Fruit fly (Drosophila melanogaster) whole organism, prepupa: ENCODE measurements around the gene MME1.

Experiments used
- Blimp-1 ChIP-seq: fragments of 200-800 bp; sonication (Bioruptor generic); optimal IDR thresholded peaks from 3 replicates; lab custom pipeline; 2017; ENCODE audit warnings: missing biosample characterization, missing genetic modification characterization, mild to moderate bottlenecking, moderate library complexity, missing genetic modification reagents
- CG10631 ChIP-seq: fragments of 200-800 bp; sonication (Bioruptor generic); optimal IDR thresholded peaks from 2 replicates; lab custom pipeline; 2016; ENCODE audit warnings: missing biosample characterization, missing genetic modification characterization
- CG10669 ChIP-seq: fragments of 200-800 bp; sonication (Bioruptor generic); optimal IDR thresholded peaks from 3 replicates; lab custom pipeline; 2018; ENCODE audit warnings: missing biosample characterization, mild to moderate bottlenecking, missing genetic modification characterization, moderate library complexity
- CG11294 ChIP-seq: fragments of 200-800 bp; sonication (Bioruptor generic); IDR thresholded peaks from 2 replicates; pipeline ENCODE4 v1.3.6; 2022; ENCODE audit warnings: missing biosample characterization, missing genetic modification characterization
- CG15336 ChIP-seq: fragments of 200-800 bp; sonication (Bioruptor generic); IDR thresholded peaks from 2 replicates; pipeline ENCODE4 v1.3.6; 2022; ENCODE audit warnings: missing biosample characterization, missing genetic modification characterization
- CG1621 ChIP-seq: fragments of 200-800 bp; sonication (Bioruptor generic); optimal IDR thresholded peaks from 3 replicates; lab custom pipeline; 2018; ENCODE audit warnings: missing biosample characterization, mild to moderate bottlenecking, missing genetic modification characterization
- CG3032 ChIP-seq: fragments of 200-800 bp; optimal IDR thresholded peaks from 2 replicates; lab custom pipeline; 2019; ENCODE audit warnings: missing biosample characterization, mild to moderate bottlenecking, missing genetic modification characterization, moderate library complexity
- CG31627 ChIP-seq: fragments of 200-800 bp; sonication (Bioruptor generic); optimal IDR thresholded peaks from 3 replicates; lab custom pipeline; 2016; ENCODE audit warnings: missing biosample characterization, missing genetic modification characterization
- CG34406 ChIP-seq: fragments of 200-800 bp; sonication (Bioruptor generic); optimal IDR thresholded peaks from 3 replicates; lab custom pipeline; 2016; ENCODE audit warnings: missing biosample characterization, missing genetic modification characterization
- CG3919 ChIP-seq: fragments of 200-800 bp; sonication (Bioruptor generic); optimal IDR thresholded peaks from 3 replicates; lab custom pipeline; 2016; ENCODE audit warnings: missing biosample characterization, missing genetic modification characterization
- CG4318 ChIP-seq: fragments of 200-800 bp; sonication (Bioruptor generic); optimal IDR thresholded peaks from 3 replicates; lab custom pipeline; 2017; ENCODE audit warnings: missing biosample characterization, mild to moderate bottlenecking, missing genetic modification characterization
- CG6163 ChIP-seq: fragments of 200-800 bp; sonication (Bioruptor generic); IDR thresholded peaks from 3 replicates; pipeline ENCODE4 v1.3.6; 2022; ENCODE audit warnings: missing biosample characterization, missing genetic modification characterization
- CG6276 ChIP-seq: fragments of 200-800 bp; sonication (Bioruptor generic); optimal IDR thresholded peaks from 2 replicates; lab custom pipeline; 2017; ENCODE audit warnings: missing biosample characterization, mild to moderate bottlenecking, missing genetic modification characterization
- CG6792 ChIP-seq: fragments of 200-800 bp; sonication (Bioruptor generic); optimal IDR thresholded peaks from 3 replicates; lab custom pipeline; 2016; ENCODE audit warnings: missing biosample characterization, missing genetic modification characterization
- CG6808 ChIP-seq: fragments of 200-800 bp; sonication (Bioruptor generic); optimal IDR thresholded peaks from 3 replicates; lab custom pipeline; 2017; ENCODE audit warnings: missing biosample characterization, missing genetic modification characterization, mild to moderate bottlenecking, moderate library complexity, missing genetic modification reagents
- CG7368 ChIP-seq: fragments of 200-800 bp; sonication (Bioruptor generic); optimal IDR thresholded peaks from 3 replicates; lab custom pipeline; 2016; ENCODE audit warnings: missing biosample characterization, missing genetic modification characterization
- CG8119 ChIP-seq: fragments of 200-800 bp; sonication (Bioruptor generic); IDR thresholded peaks from 3 replicates; pipeline ENCODE4 v1.3.6; 2022; ENCODE audit warnings: missing biosample characterization, missing genetic modification characterization
- CG8319 ChIP-seq: fragments of 200-800 bp; sonication (Bioruptor generic); optimal IDR thresholded peaks from 3 replicates; lab custom pipeline; 2016; ENCODE audit warnings: missing biosample characterization, missing genetic modification characterization
- CG8632 ChIP-seq: fragments of 200-800 bp; sonication (Bioruptor generic); optimal IDR thresholded peaks from 3 replicates; lab custom pipeline; 2016; ENCODE audit warnings: missing biosample characterization, missing genetic modification characterization
- Eip75B ChIP-seq: fragments of 200-800 bp; sonication (Bioruptor generic); optimal IDR thresholded peaks from 3 replicates; lab custom pipeline; 2016; ENCODE audit warnings: missing biosample characterization, missing genetic modification characterization
- Eip78C ChIP-seq: fragments of 200-800 bp; sonication (Bioruptor generic); peaks from one replicate; lab custom pipeline; 2016; ENCODE audit warnings: missing biosample characterization, missing genetic modification characterization
- Eip93F ChIP-seq: fragments of 200-800 bp; sonication (Bioruptor generic); optimal IDR thresholded peaks from 2 replicates; lab custom pipeline; 2016; ENCODE audit warnings: missing biosample characterization, mild to moderate bottlenecking, missing genetic modification characterization
- Ets21C ChIP-seq: fragments of 200-800 bp; sonication (Bioruptor generic); optimal IDR thresholded peaks from 3 replicates; lab custom pipeline; 2016; ENCODE audit warnings: missing biosample characterization, missing genetic modification characterization
- Ets96B ChIP-seq: fragments of 200-800 bp; optimal IDR thresholded peaks from 2 replicates; lab custom pipeline; 2019; ENCODE audit warnings: missing biosample characterization, mild to moderate bottlenecking, missing genetic modification characterization, moderate library complexity
- Gug ChIP-seq: fragments of 200-800 bp; sonication (Bioruptor generic); IDR thresholded peaks from 2 replicates; pipeline ENCODE4 v1.3.6; 2022; ENCODE audit warnings: missing biosample characterization, missing genetic modification characterization
- Hr39 ChIP-seq: fragments of 200-800 bp; sonication (Bioruptor generic); optimal IDR thresholded peaks from 2 replicates; lab custom pipeline; 2016; ENCODE audit warnings: missing biosample characterization, missing genetic modification characterization
- Hr4 ChIP-seq: fragments of 200-800 bp; sonication (Bioruptor generic); optimal IDR thresholded peaks from 3 replicates; lab custom pipeline; 2016; ENCODE audit warnings: missing biosample characterization, missing genetic modification characterization
- Lpt ChIP-seq: fragments of 200-800 bp; sonication (Bioruptor generic); optimal IDR thresholded peaks from 3 replicates; lab custom pipeline; 2016; ENCODE audit warnings: missing biosample characterization, missing genetic modification characterization
- Met ChIP-seq: fragments of 200-800 bp; sonication (Bioruptor generic); optimal IDR thresholded peaks from 3 replicates; lab custom pipeline; 2016; ENCODE audit warnings: missing biosample characterization, missing genetic modification characterization
- OdsH ChIP-seq: fragments of 200-800 bp; sonication (Bioruptor generic); optimal IDR thresholded peaks from 3 replicates; lab custom pipeline; 2016; ENCODE audit warnings: missing biosample characterization, missing genetic modification characterization
- Smox ChIP-seq: fragments of 200-800 bp; sonication (Bioruptor generic); optimal IDR thresholded peaks from 3 replicates; lab custom pipeline; 2016; ENCODE audit warnings: missing biosample characterization, missing genetic modification characterization
- Sox102F ChIP-seq: fragments of 200-800 bp; sonication (Bioruptor generic); optimal IDR thresholded peaks from 2 replicates; lab custom pipeline; 2016; ENCODE audit warnings: missing biosample characterization, mild to moderate bottlenecking, missing genetic modification characterization
- Sox14 ChIP-seq: fragments of 200-800 bp; sonication (Bioruptor generic); optimal IDR thresholded peaks from 3 replicates; lab custom pipeline; 2016; ENCODE audit warnings: missing biosample characterization, missing genetic modification characterization
- Sox15 ChIP-seq: fragments of 200-800 bp; sonication (Bioruptor generic); optimal IDR thresholded peaks from 3 replicates; lab custom pipeline; 2016; ENCODE audit warnings: missing biosample characterization, missing genetic modification characterization
- achi ChIP-seq: fragments of 200-800 bp; sonication (Bioruptor generic); optimal IDR thresholded peaks from 3 replicates; lab custom pipeline; 2016; ENCODE audit warnings: missing biosample characterization, missing genetic modification characterization
- acj6 ChIP-seq: fragments of 200-800 bp; sonication (Bioruptor generic); optimal IDR thresholded peaks from 3 replicates; lab custom pipeline; 2016; ENCODE audit warnings: missing biosample characterization, missing genetic modification characterization
- cyc ChIP-seq: fragments of 200-800 bp; sonication (Bioruptor generic); optimal IDR thresholded peaks from 3 replicates; lab custom pipeline; 2016; ENCODE audit warnings: missing biosample characterization, missing genetic modification characterization
- dac ChIP-seq: fragments of 200-800 bp; sonication (Bioruptor generic); optimal IDR thresholded peaks from 2 replicates; lab custom pipeline; 2017; ENCODE audit warnings: missing biosample characterization, mild to moderate bottlenecking, missing genetic modification characterization
- dsx ChIP-seq: fragments of 200-800 bp; optimal IDR thresholded peaks from 3 replicates; lab custom pipeline; 2019; ENCODE audit warnings: missing biosample characterization, mild to moderate bottlenecking, missing genetic modification characterization, moderate library complexity; ENCODE audit not compliant: poor library complexity, severe bottlenecking
- fd59A ChIP-seq: fragments of 200-800 bp; sonication (Bioruptor generic); optimal IDR thresholded peaks from 2 replicates; lab custom pipeline; 2017; ENCODE audit warnings: missing biosample characterization, mild to moderate bottlenecking, missing genetic modification characterization, missing genetic modification reagents
- fd85E ChIP-seq: fragments of 200-800 bp; sonication (Bioruptor generic); optimal IDR thresholded peaks from 3 replicates; lab custom pipeline; 2016; ENCODE audit warnings: missing biosample characterization, missing genetic modification characterization
- fkh ChIP-seq: fragments of 200-800 bp; sonication (Bioruptor generic); optimal IDR thresholded peaks from 3 replicates; lab custom pipeline; 2017; ENCODE audit warnings: missing biosample characterization, mild to moderate bottlenecking, missing genetic modification characterization, moderate library complexity
- net ChIP-seq: fragments of 200-800 bp; sonication (Bioruptor generic); optimal IDR thresholded peaks from 3 replicates; lab custom pipeline; 2016; ENCODE audit warnings: missing biosample characterization, missing genetic modification characterization
- pdm3 ChIP-seq: fragments of 200-800 bp; sonication (Bioruptor generic); optimal IDR thresholded peaks from 3 replicates; lab custom pipeline; 2016; ENCODE audit warnings: missing biosample characterization, missing genetic modification characterization
- salr ChIP-seq, 2 experiments: fragments of 200-800 bp; sonication (Bioruptor generic); optimal IDR thresholded peaks; 3 replicates each; lab custom pipeline; 2016 to 2018; ENCODE audit warnings: missing biosample characterization in 2 of 2, missing genetic modification characterization in 2 of 2, mild to moderate bottlenecking in 1 of 2
- ss ChIP-seq, 2 experiments: fragments of 200-800 bp; sonication (Bioruptor generic); optimal IDR thresholded peaks; 2 replicates in 1 of 2; 3 replicates in 1 of 2; lab custom pipeline; 2017 to 2018; ENCODE audit warnings: mild to moderate bottlenecking in 2 of 2, missing biosample characterization in 2 of 2, missing genetic modification characterization in 2 of 2, moderate library complexity in 1 of 2
- svp ChIP-seq: fragments of 200-800 bp; sonication (Bioruptor generic); peaks from one replicate; lab custom pipeline; 2016; ENCODE audit warnings: missing biosample characterization, missing genetic modification characterization
- topi ChIP-seq: fragments of 200-800 bp; sonication (Bioruptor generic); optimal IDR thresholded peaks from 3 replicates; lab custom pipeline; 2016; ENCODE audit warnings: missing biosample characterization, missing genetic modification characterization

Gene MME1

dm6 chr2L:7026988-7027908 lies at the start of gene MME1, which contains the start of gene CG31908 (continued):
- no peak for TF ChIP-seq net (GFP tag; lab: Kevin White, UChicago)
- no peak for TF ChIP-seq fd59A
- peak; percentile 25 for TF ChIP-seq cyc (GFP tag; lab: Kevin White, UChicago)
- no peak for TF ChIP-seq dac (GFP tag; lab: Kevin White, UChicago)

- TF ChIP-seq CG15336 (GFP tag; lab: Robert Waterston, UW) (peak; percentile 78), CG6276 (GFP tag; lab: Kevin White, UChicago) (peak; percentile 67), CG6808 (GFP tag; lab: Kevin White, UChicago) (peak; percentile 65), Met (GFP tag; lab: Kevin White, UChicago) (no peak), CG31627 (GFP tag; lab: Kevin White, UChicago) (peak; percentile 11), CG10669 (GFP tag; lab: Kevin White, UChicago) (peak; percentile 64), Lpt (GFP tag; lab: Kevin White, UChicago) (peak; percentile 63), Blimp-1 (GFP tag; lab: Kevin White, UChicago) (no peak), Eip78C (GFP tag; lab: Kevin White, UChicago) (peak; percentile 91), CG3032 (tag; lab: Kevin White, UChicago) (peak; percentile 65), Hr39 (GFP tag; lab: Kevin White, UChicago) (peak; percentile 20), Smox (GFP tag; lab: Kevin White, UChicago) (peak; percentile 12), Gug (GFP tag; lab: Robert Waterston, UW) (peak; percentile 63), Eip93F (GFP tag; lab: Kevin White, UChicago) (no peak), fd85E (GFP tag; lab: Kevin White, UChicago) (no peak), acj6 (GFP tag; lab: Kevin White, UChicago) (peak; percentile 62), CG1621 (peak; percentile 66), CG11294 (GFP tag; lab: Robert Waterston, UW) (peak; percentile 37; the same call in 1 of the 2 replicates), Sox102F (no peak), CG34406 (GFP tag; lab: Kevin White, UChicago) (peak; percentile 36), fkh (GFP tag; lab: Kevin White, UChicago) (no peak), CG8119 (GFP tag; lab: Robert Waterston, UW) (peak; percentile 75), CG6163 (GFP tag; lab: Robert Waterston, UW) (peak; percentile 88), pdm3 (GFP tag; lab: Kevin White, UChicago) (peak; percentile 65), Eip75B (GFP tag; lab: Kevin White, UChicago) (peak; percentile 82), Ets21C (GFP tag; lab: Kevin White, UChicago) (no peak), salr (GFP tag; optimal IDR thresholded peaks at IDR 0.05; lab: Kevin White, UChicago) (peak; percentile 53 to 55), Hr4 (GFP tag; lab: Kevin White, UChicago) (peak; percentile 76), dac (GFP tag; lab: Kevin White, UChicago) (peak; percentile 39), OdsH (GFP tag; lab: Kevin White, UChicago) (peak; percentile 66), Ets96B (peak; percentile 76), CG10631 (peak; percentile 35), Sox14 (GFP tag; lab: Kevin White, UChicago) (peak; percentile 67), achi (peak; percentile 59), CG4318 (GFP tag; lab: Kevin White, UChicago) (peak; percentile 44), CG6792 (peak; percentile 66), Sox15 (GFP tag; lab: Kevin White, UChicago) (peak; percentile 20), dsx (GFP tag; lab: Kevin White, UChicago) (peak; percentile 64), CG8319 (peak; percentile 33), topi (GFP tag; lab: Kevin White, UChicago) (peak; percentile 54), CG3919 (GFP tag; lab: Kevin White, UChicago) (peak; percentile 79), ss (GFP tag; optimal IDR thresholded peaks at IDR 0.05; lab: Kevin White, UChicago) (peak; percentile 61 to 75), svp (GFP tag; lab: Kevin White, UChicago) (peak; percentile 55), CG7368 (GFP tag; lab: Kevin White, UChicago) (peak; percentile 50), CG8632 (GFP tag; lab: Kevin White, UChicago) (peak; percentile 33), cyc (GFP tag; lab: Kevin White, UChicago) (peak; percentile 27)
Measured at dm6 chr2L:6991085-6991484, 36.2 kb upstream of the MME1 start.
